Worm (Caenorhabditis elegans) whole organism, L3 larva: ENCODE data around the gene ZK285.2.

Experiments
- ceh-82 ChIP-seq: fragments of 150-350 bp; optimal IDR thresholded peaks from 2 replicates; lab custom pipeline; 2014; ENCODE audit warnings: missing biosample characterization, missing genetic modification characterization
- elt-1 ChIP-seq: fragments of 150-350 bp; optimal IDR thresholded peaks from 2 replicates; lab custom pipeline; 2014; ENCODE audit warnings: missing biosample characterization, missing genetic modification characterization
- eor-1 ChIP-seq, 2 experiments: fragments of 150-350 bp; optimal IDR thresholded peaks; 2 replicates each; lab custom pipeline; 2014 to 2018; ENCODE audit warnings: missing biosample characterization in 2 of 2, missing genetic modification characterization in 2 of 2
- fkh-10 ChIP-seq: sonication (generic microtip); optimal IDR thresholded peaks from 2 replicates; lab custom pipeline; 2017; ENCODE audit warnings: missing biosample characterization, missing genetic modification reagents, missing genetic modification characterization
- lin-15B ChIP-seq: fragments of 150-350 bp; optimal IDR thresholded peaks from 2 replicates; lab custom pipeline; 2014; ENCODE audit warnings: missing biosample characterization, missing genetic modification characterization
- nfya-1 ChIP-seq: sonication (generic microtip); optimal IDR thresholded peaks from 2 replicates; lab custom pipeline; 2017; ENCODE audit warnings: missing genetic modification characterization, mild to moderate bottlenecking, missing compliant biosample characterization, antibody characterized with exemption, moderate library complexity; ENCODE audit not compliant: insufficient read depth
- nhr-77 ChIP-seq: fragments of 150-350 bp; optimal IDR thresholded peaks from 2 replicates; lab custom pipeline; 2014; ENCODE audit warnings: missing biosample characterization, missing genetic modification characterization
- pha-4 ChIP-seq: fragments of 150-350 bp; optimal IDR thresholded peaks from 2 replicates; lab custom pipeline; 2014; ENCODE audit warnings: missing biosample characterization, missing genetic modification reagents, missing genetic modification characterization
- unc-39 ChIP-seq: sonication (generic microtip); optimal IDR thresholded peaks from 4 replicates; lab custom pipeline; 2017; ENCODE audit warnings: missing biosample characterization, missing genetic modification characterization
- unc-62 ChIP-seq: fragments of 150-350 bp; sonication (generic microtip); optimal IDR thresholded peaks from 4 replicates; lab custom pipeline; 2014; ENCODE audit warnings: missing biosample characterization, missing genetic modification reagents, missing genetic modification characterization

DNA sequence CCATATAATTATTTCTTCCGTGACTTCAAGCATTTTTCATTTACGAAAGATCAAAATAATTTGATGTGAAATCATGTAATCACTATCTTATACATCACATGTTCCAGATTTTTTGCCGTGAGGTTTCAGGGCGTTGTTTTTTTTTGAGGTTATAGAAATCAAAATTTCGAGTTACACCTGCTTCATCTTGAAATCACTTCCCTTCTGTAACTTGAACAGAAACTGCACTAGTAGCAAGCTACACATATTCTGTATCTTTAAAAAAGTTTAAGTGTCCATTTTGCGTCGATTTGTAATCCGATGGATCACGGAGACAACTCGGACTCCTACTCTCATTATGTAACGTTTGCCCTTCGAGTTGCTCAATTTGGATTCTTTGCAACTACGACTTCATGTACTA lies 44.0 kb downstream of the ZK285.2 start, which contains the start of gene F22B8.3:
- TF ChIP-seq unc-39 (tag; lab: Kevin White, UChicago) (no peak), unc-62 (GFP tag; lab: Kevin White, UChicago) (no peak), nhr-77 (tag; lab: Kevin White, UChicago) (no peak), elt-1 (tag; lab: Kevin White, UChicago) (no peak), lin-15B (tag; lab: Kevin White, UChicago) (no peak), eor-1 (tag; optimal IDR thresholded peaks at IDR 0.05; lab: Kevin White, UChicago) (no peak), ceh-82 (tag; lab: Kevin White, UChicago) (no peak), nfya-1 (tag; lab: Kevin White, UChicago) (no peak), fkh-10 (GFP tag; lab: Kevin White, UChicago) (no peak), pha-4 (tag; lab: Kevin White, UChicago) (no peak)
